Fruit fly (Drosophila melanogaster) whole organism, embryonic: ENCODE data around the gene Drs.

Source experiments
- CG10274 ChIP-seq: fragments of 200-800 bp; sonication (Bioruptor generic); optimal IDR thresholded peaks from 3 replicates; lab custom pipeline; 2017; ENCODE audit warnings: missing biosample characterization, mild to moderate bottlenecking, missing genetic modification characterization
- CG10565 ChIP-seq: fragments of 200-800 bp; sonication (Bioruptor generic); optimal IDR thresholded peaks from 3 replicates; lab custom pipeline; 2016; ENCODE audit warnings: missing biosample characterization, mild to moderate bottlenecking, missing genetic modification characterization
- CG11504 ChIP-seq: fragments of 200-800 bp; sonication (Bioruptor generic); optimal IDR thresholded peaks from 3 replicates; lab custom pipeline; 2019; ENCODE audit warnings: missing biosample characterization, mild to moderate bottlenecking, missing genetic modification characterization, moderate library complexity
- CG13775 ChIP-seq: fragments of 200-800 bp; sonication (Bioruptor generic); optimal IDR thresholded peaks from 3 replicates; lab custom pipeline; 2017; ENCODE audit warnings: missing biosample characterization, mild to moderate bottlenecking, missing genetic modification characterization
- CG15696 ChIP-seq: fragments of 200-800 bp; sonication (Bioruptor generic); optimal IDR thresholded peaks from 2 replicates; lab custom pipeline; 2019; ENCODE audit warnings: missing biosample characterization, mild to moderate bottlenecking, missing genetic modification characterization, moderate library complexity
- CG1603 ChIP-seq: fragments of 200-800 bp; sonication (Bioruptor generic); optimal IDR thresholded peaks from 2 replicates; lab custom pipeline; 2019; ENCODE audit warnings: missing biosample characterization, mild to moderate bottlenecking, missing genetic modification characterization, moderate library complexity
- CG2120 ChIP-seq: fragments of 200-800 bp; sonication (Bioruptor generic); optimal IDR thresholded peaks from 3 replicates; lab custom pipeline; 2016; ENCODE audit warnings: missing biosample characterization, missing genetic modification characterization
- CG30431 ChIP-seq: fragments of 200-800 bp; sonication (Bioruptor generic); optimal IDR thresholded peaks from 2 replicates; lab custom pipeline; 2017; ENCODE audit warnings: missing biosample characterization, missing genetic modification characterization
- CG32532 ChIP-seq: fragments of 200-800 bp; sonication (Bioruptor generic); IDR thresholded peaks from 2 replicates; pipeline ENCODE4 v1.3.6; 2022; ENCODE audit warnings: missing biosample characterization, missing genetic modification characterization
- CG34376 ChIP-seq: fragments of 200-800 bp; sonication (Bioruptor generic); optimal IDR thresholded peaks from 2 replicates; lab custom pipeline; 2018; ENCODE audit warnings: missing biosample characterization, mild to moderate bottlenecking, missing genetic modification characterization
- CG3847 ChIP-seq: fragments of 200-800 bp; sonication (Bioruptor generic); IDR thresholded peaks from 2 replicates; pipeline ENCODE4 v1.3.6; 2022; ENCODE audit warnings: missing biosample characterization, missing genetic modification characterization
- CG4404 ChIP-seq: fragments of 200-800 bp; sonication (Bioruptor generic); IDR thresholded peaks from 2 replicates; pipeline ENCODE4 v1.3.6; 2022; ENCODE audit warnings: missing biosample characterization, missing genetic modification characterization
- CG5245 ChIP-seq: fragments of 200-800 bp; sonication (Bioruptor generic); optimal IDR thresholded peaks from 3 replicates; lab custom pipeline; 2016; ENCODE audit warnings: missing biosample characterization, missing genetic modification characterization
- CG7372 ChIP-seq: fragments of 200-800 bp; sonication (Bioruptor generic); IDR thresholded peaks from 2 replicates; pipeline ENCODE4 v1.3.6; 2022; ENCODE audit warnings: missing biosample characterization, missing genetic modification characterization
- CG7786 ChIP-seq: fragments of 200-800 bp; sonication (Bioruptor generic); optimal IDR thresholded peaks from 2 replicates; lab custom pipeline; 2016; ENCODE audit warnings: missing biosample characterization, missing genetic modification characterization
- CG8290 ChIP-seq, 3 experiments: fragments of 200-800 bp; sonication (Bioruptor generic); optimal IDR thresholded peaks; 2 replicates each; lab custom pipeline; 2016 to 2019; ENCODE audit warnings: missing biosample characterization in 3 of 3, missing genetic modification characterization in 3 of 3, mild to moderate bottlenecking in 2 of 3, moderate library complexity in 1 of 3
- CG9437 ChIP-seq: fragments of 200-800 bp; sonication (Bioruptor generic); optimal IDR thresholded peaks from 2 replicates; lab custom pipeline; 2018; ENCODE audit warnings: missing biosample characterization, mild to moderate bottlenecking, missing genetic modification characterization
- CHES-1-like ChIP-seq: fragments of 200-800 bp; sonication (Bioruptor generic); optimal IDR thresholded peaks from 2 replicates; lab custom pipeline; 2016; ENCODE audit warnings: missing biosample characterization, missing genetic modification characterization
- CTCF ChIP-seq: fragments of 200-800 bp; sonication (Bioruptor generic); optimal IDR thresholded peaks from 2 replicates; lab custom pipeline; 2017; ENCODE audit warnings: missing biosample characterization, mild to moderate bottlenecking, missing genetic modification characterization, moderate library complexity
- CoRest ChIP-seq: fragments of 200-800 bp; sonication (Bioruptor generic); optimal IDR thresholded peaks from 3 replicates; lab custom pipeline; 2018; ENCODE audit warnings: missing biosample characterization, mild to moderate bottlenecking, missing genetic modification characterization, moderate library complexity
- D ChIP-seq, 2 experiments: fragments of 200-800 bp in 1 of 2; fragments of >200 bp in 1 of 2; sonication (Bioruptor generic) in 1 of 2; optimal IDR thresholded peaks; 2 replicates in 1 of 2; 3 replicates in 1 of 2; lab custom pipeline; 2017; ENCODE audit warnings: mild to moderate bottlenecking in 1 of 2, missing biosample characterization in 1 of 2, missing genetic modification characterization in 1 of 2, missing genetic modification reagents in 1 of 2
- Gug ChIP-seq: fragments of 200-800 bp; sonication (Bioruptor generic); IDR thresholded peaks from 4 replicates; pipeline ENCODE4 v1.3.6; 2022; ENCODE audit warnings: missing biosample characterization, missing genetic modification characterization
- H2.0 ChIP-seq: fragments of 200-800 bp; sonication (Bioruptor generic); IDR thresholded peaks from 2 replicates; pipeline ENCODE4 v1.3.6; 2022; ENCODE audit warnings: missing biosample characterization, missing genetic modification characterization
- HmgD ChIP-seq: fragments of 200-800 bp; sonication (Bioruptor generic); optimal IDR thresholded peaks from 3 replicates; lab custom pipeline; 2016; ENCODE audit warnings: missing biosample characterization, missing genetic modification characterization
- Hr51 ChIP-seq, 2 experiments: fragments of 200-800 bp; sonication (Bioruptor generic); optimal IDR thresholded peaks; 2 replicates in 1 of 2; 3 replicates in 1 of 2; lab custom pipeline; 2016 to 2018; ENCODE audit warnings: missing biosample characterization in 2 of 2, missing genetic modification characterization in 2 of 2, mild to moderate bottlenecking in 1 of 2, moderate library complexity in 1 of 2
- Lim3 ChIP-seq: fragments of 200-800 bp; sonication (Bioruptor generic); IDR thresholded peaks from 2 replicates; pipeline ENCODE4 v1.3.6; 2022; ENCODE audit warnings: missing biosample characterization, missing genetic modification characterization
- Mes4 ChIP-seq: fragments of 200-800 bp; sonication (Bioruptor generic); optimal IDR thresholded peaks from 2 replicates; lab custom pipeline; 2016; ENCODE audit warnings: missing biosample characterization, missing genetic modification characterization
- NC2α ChIP-seq: fragments of 200-800 bp; sonication (Bioruptor generic); optimal IDR thresholded peaks from 2 replicates; lab custom pipeline; 2016; ENCODE audit warnings: missing biosample characterization, missing genetic modification characterization
- Nf-YA ChIP-seq: fragments of 200-800 bp; sonication (Bioruptor generic); IDR thresholded peaks from 2 replicates; pipeline ENCODE4 v1.3.6; 2022; ENCODE audit warnings: missing biosample characterization, missing genetic modification characterization
- Sox102F ChIP-seq: fragments of 200-800 bp; sonication (Bioruptor generic); optimal IDR thresholded peaks from 2 replicates; lab custom pipeline; 2018; ENCODE audit warnings: missing biosample characterization, mild to moderate bottlenecking, missing genetic modification characterization, moderate library complexity
- TFAM ChIP-seq: fragments of 200-800 bp; sonication (Bioruptor generic); optimal IDR thresholded peaks from 2 replicates; lab custom pipeline; 2017; ENCODE audit warnings: missing biosample characterization, missing genetic modification characterization, inconsistent platforms
- Tbp ChIP-seq: fragments of >200 bp; optimal IDR thresholded peaks from 2 replicates; lab custom pipeline; 2018; ENCODE audit warnings: missing biosample characterization, missing genetic modification characterization
- ab ChIP-seq: fragments of 200-800 bp; sonication (Bioruptor generic); optimal IDR thresholded peaks from 2 replicates; lab custom pipeline; 2016; ENCODE audit warnings: missing biosample characterization, missing genetic modification characterization
- bcd ChIP-seq: fragments of 200-800 bp; sonication (Bioruptor generic); optimal IDR thresholded peaks from 2 replicates; lab custom pipeline; 2017; ENCODE audit warnings: missing biosample characterization, mild to moderate bottlenecking, missing genetic modification characterization
- cato ChIP-seq: fragments of 200-800 bp; sonication (Bioruptor generic); optimal IDR thresholded peaks from 2 replicates; lab custom pipeline; 2016; ENCODE audit warnings: missing biosample characterization, missing genetic modification characterization, borderline replicate concordance
- caup ChIP-seq: fragments of 200-800 bp; sonication (Bioruptor generic); optimal IDR thresholded peaks from 3 replicates; lab custom pipeline; 2017; ENCODE audit warnings: missing biosample characterization, mild to moderate bottlenecking, missing genetic modification characterization, moderate library complexity; ENCODE audit not compliant: severe bottlenecking
- chinmo ChIP-seq: fragments of 200-800 bp; sonication (Bioruptor generic); IDR thresholded peaks from 4 replicates; pipeline ENCODE4 v1.3.6; 2022; ENCODE audit warnings: missing biosample characterization, missing genetic modification characterization; ENCODE audit not compliant: partially characterized antibody
- danr ChIP-seq: fragments of 200-800 bp; sonication (Bioruptor generic); IDR thresholded peaks from 2 replicates; pipeline ENCODE4 v1.3.6; 2022; ENCODE audit warnings: missing biosample characterization, missing genetic modification characterization
- esg ChIP-seq: fragments of 200-800 bp; sonication (Bioruptor generic); conservative IDR thresholded peaks from 2 replicates; pipeline ENCODE4 v1.3.6; 2022; ENCODE audit warnings: missing biosample characterization, missing genetic modification characterization
- ftz-f1 ChIP-seq: fragments of 200-800 bp; sonication (Bioruptor generic); optimal IDR thresholded peaks from 2 replicates; lab custom pipeline; 2016; ENCODE audit warnings: missing biosample characterization, missing genetic modification characterization
- h ChIP-seq: fragments of >200 bp; optimal IDR thresholded peaks from 2 replicates; lab custom pipeline; 2017
- prd ChIP-seq, 3 experiments: fragments of >200 bp in 2 of 3; fragments of 200-800 bp in 1 of 3; sonication (Bioruptor generic) in 1 of 3; optimal IDR thresholded peaks in 2 of 3; IDR thresholded peaks in 1 of 3; 2 replicates in 2 of 3; 3 replicates in 1 of 3; pipeline versions ENCODE4 v1.3.6 to Lab custom; 2017 to 2022; ENCODE audit warnings: missing biosample characterization in 1 of 3, missing genetic modification characterization in 1 of 3
- ro ChIP-seq: fragments of 200-800 bp; sonication (Bioruptor generic); IDR thresholded peaks from 2 replicates; pipeline ENCODE4 v1.3.6; 2022; ENCODE audit warnings: missing biosample characterization, missing genetic modification characterization
- sens ChIP-seq: fragments of 200-800 bp; sonication (Bioruptor generic); peaks from one replicate; lab custom pipeline; 2016; ENCODE audit warnings: missing biosample characterization, missing genetic modification characterization
- sens-2 ChIP-seq: fragments of 200-800 bp; sonication (Bioruptor generic); IDR thresholded peaks from 2 replicates; pipeline ENCODE4 v1.3.6; 2022; ENCODE audit warnings: missing biosample characterization, missing genetic modification characterization
- slou ChIP-seq: fragments of 200-800 bp; sonication (Bioruptor generic); optimal IDR thresholded peaks from 3 replicates; lab custom pipeline; 2016; ENCODE audit warnings: missing biosample characterization, missing genetic modification characterization
- sr ChIP-seq: fragments of 200-800 bp; sonication (Bioruptor generic); IDR thresholded peaks from 3 replicates; pipeline ENCODE4 v1.3.6; 2022; ENCODE audit warnings: missing biosample characterization, missing genetic modification characterization
- ttk ChIP-seq: fragments of 200-800 bp; sonication (Bioruptor generic); IDR thresholded peaks from 2 replicates; pipeline ENCODE4 v2.1.2; 2022; ENCODE audit warnings: missing biosample characterization, missing genetic modification characterization
- unc-4 ChIP-seq: fragments of 200-800 bp; sonication (Bioruptor generic); IDR thresholded peaks from 2 replicates; pipeline ENCODE4 v1.3.6; 2022; ENCODE audit warnings: missing biosample characterization, missing genetic modification characterization; ENCODE audit not compliant: partially characterized antibody

Gene Drs

DNA sequence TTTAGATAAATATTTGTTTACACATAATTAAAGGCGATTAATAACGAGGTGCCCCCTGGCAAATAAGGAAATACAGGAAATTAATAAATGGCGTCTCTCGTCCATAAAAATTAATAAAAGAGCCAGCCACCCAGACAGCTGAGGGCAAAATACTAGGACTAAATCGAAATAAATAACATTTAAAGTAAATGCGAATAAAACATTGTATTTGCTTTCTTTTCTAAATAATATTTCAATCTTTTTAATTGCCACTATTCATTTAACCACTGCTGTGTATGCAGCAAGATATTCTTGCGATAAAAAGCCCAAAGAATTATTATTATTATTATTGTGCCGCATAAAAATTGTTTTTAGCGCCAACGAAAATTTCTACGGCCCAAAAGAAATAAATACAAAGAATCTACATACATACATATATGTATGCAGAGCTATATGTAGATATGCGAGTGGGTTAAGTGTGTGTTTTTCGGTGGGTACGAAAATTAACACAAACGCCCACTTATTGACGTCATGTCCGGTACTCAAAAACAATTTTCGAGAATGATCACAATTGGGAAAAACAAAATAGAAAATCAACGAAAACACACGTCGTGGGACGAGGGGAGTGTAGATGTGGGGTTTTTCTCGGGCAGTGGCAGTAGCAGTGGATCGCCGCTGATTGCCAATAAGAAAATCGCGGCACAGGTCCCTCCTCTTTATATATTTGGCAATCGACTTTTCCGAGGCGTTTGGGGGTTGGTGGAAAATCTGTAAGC, 37.1 kb downstream of the Drs start (continued):
- TF ChIP-seq CG8290 (GFP tag; optimal IDR thresholded peaks at IDR 0.05; lab: Kevin White, UChicago) = no peak
- no peak for TF ChIP-seq CG8290 (tag; optimal IDR thresholded peaks at IDR 0.05; lab: Kevin White, UChicago)
- TF ChIP-seq Tbp (GFP tag; lab: Kevin White, UChicago) = no peak
- no peak for TF ChIP-seq sens-2 (GFP tag; lab: Robert Waterston, UW)
- TF ChIP-seq Gug (GFP tag; lab: Robert Waterston, UW) = no peak
- no peak for TF ChIP-seq ab (GFP tag; lab: Kevin White, UChicago)
- no peak for TF ChIP-seq h
- TF ChIP-seq CG9437 = no peak
- peak; percentile 3 for TF ChIP-seq CG11504 (tag; lab: Kevin White, UChicago)
- no peak for TF ChIP-seq esg (GFP tag; lab: Robert Waterston, UW)
- TF ChIP-seq CG10565 (GFP tag; lab: Kevin White, UChicago) = no peak
- TF ChIP-seq NC2α = no peak
- TF ChIP-seq CG32532 (GFP tag; lab: Robert Waterston, UW) = peak; percentile 20; the same call in 1 of the 2 replicates
- no peak for TF ChIP-seq D (optimal IDR thresholded peaks at IDR 0.05; lab: Kevin White, UChicago)
- TF ChIP-seq D (GFP tag; optimal IDR thresholded peaks at IDR 0.05; lab: Kevin White, UChicago) = no peak
- TF ChIP-seq prd (optimal IDR thresholded peaks at IDR 0.05; lab: Kevin White, UChicago) = no peak
- 0 out of 3 replicates have a peak, but pooled peaks have one; percentile 10 for TF ChIP-seq prd (GFP tag; IDR thresholded peaks at IDR 0.05; lab: Robert Waterston, UW)
- no peak for TF ChIP-seq HmgD (GFP tag; lab: Kevin White, UChicago)
- TF ChIP-seq CG3847 (GFP tag; lab: Robert Waterston, UW) = no peak
- no peak for TF ChIP-seq Nf-YA (GFP tag; lab: Robert Waterston, UW)
- TF ChIP-seq unc-4 = no peak
- no peak for TF ChIP-seq bcd (GFP tag; lab: Kevin White, UChicago)
- TF ChIP-seq CG7786 (GFP tag; lab: Kevin White, UChicago) = no peak
- no peak for TF ChIP-seq CG15696 (tag; lab: Kevin White, UChicago)
- no peak for TF ChIP-seq danr (GFP tag; lab: Robert Waterston, UW)
- TF ChIP-seq sr = peak; percentile 66; the same call in 2 of the 3 replicates
- no peak for TF ChIP-seq CG34376
- no peak for TF ChIP-seq CG5245 (GFP tag; lab: Kevin White, UChicago)
- TF ChIP-seq CG2120 = peak; percentile 44
- TF ChIP-seq ftz-f1 (GFP tag; lab: Kevin White, UChicago) = no peak
- TF ChIP-seq Lim3 = no peak
- no peak for TF ChIP-seq CG4404 (GFP tag; lab: Robert Waterston, UW)
- TF ChIP-seq sens (GFP tag; lab: Kevin White, UChicago) = peak; percentile 58
- TF ChIP-seq CoRest = no peak
- no peak for TF ChIP-seq TFAM (GFP tag; lab: Kevin White, UChicago)
- TF ChIP-seq chinmo (GFP tag; lab: Robert Waterston, UW) = 0 out of 4 replicates have a peak, but pooled peaks have one; percentile 13
- no peak for TF ChIP-seq Mes4 (GFP tag; lab: Kevin White, UChicago)
- TF ChIP-seq CTCF (GFP tag; lab: Kevin White, UChicago) = no peak
- TF ChIP-seq slou = no peak
- no peak for TF ChIP-seq CG13775 (GFP tag; lab: Kevin White, UChicago)
- no peak for TF ChIP-seq caup (GFP tag; lab: Kevin White, UChicago)
- no peak for TF ChIP-seq CG1603
- TF ChIP-seq H2.0 (GFP tag; lab: Robert Waterston, UW) = peak; percentile 21; the same call in 1 of the 2 replicates
- no peak for TF ChIP-seq ro (GFP tag; lab: Robert Waterston, UW)
- TF ChIP-seq Hr51 (GFP tag; optimal IDR thresholded peaks at IDR 0.05; lab: Kevin White, UChicago) = no peak
- TF ChIP-seq Sox102F (GFP tag; lab: Kevin White, UChicago) = peak; percentile 13
- no peak for TF ChIP-seq CG10274
- TF ChIP-seq CHES-1-like (GFP tag; lab: Kevin White, UChicago) = no peak
- no peak for TF ChIP-seq ttk (GFP tag; lab: Robert Waterston, UW)
- no peak for TF ChIP-seq CG30431 (GFP tag; lab: Kevin White, UChicago)
- TF ChIP-seq CG7372 = peak; percentile 47; the same call in 1 of the 2 replicates
- TF ChIP-seq cato (GFP tag; lab: Kevin White, UChicago) = no peak
